Fruit fly (Drosophila melanogaster): ENCODE results near the gene hmw.

dm6 chr3R:18368595-18368994 is 6.8 kb downstream of the hmw start:
- TF ChIP-seq CG6276 (GFP tag; optimal IDR thresholded peaks at IDR 0.05) (no peak), CG16779 (tag; optimal IDR thresholded peaks at IDR 0.05) (no peak), Ets96B (tag; optimal IDR thresholded peaks at IDR 0.05) (no peak), CG6854 (GFP tag; optimal IDR thresholded peaks at IDR 0.05) (no peak), Eip78C (GFP tag) (no peak), Lpt (GFP tag; optimal IDR thresholded peaks at IDR 0.05) (no peak), Ets21C (GFP tag; optimal IDR thresholded peaks at IDR 0.05) (no peak), Eip75B (GFP tag; optimal IDR thresholded peaks at IDR 0.05) (no peak), fkh (GFP tag; optimal IDR thresholded peaks at IDR 0.05) (no peak)

Data from whole organism, prepupa.